Fruit fly (Drosophila melanogaster) S2 (cell line): ENCODE results near the gene sba.

Source experiments
- CG8478 ChIP-seq: fragments of >200 bp; optimal IDR thresholded peaks from 2 replicates; lab custom pipeline; 2018
- CTCF ChIP-seq, 2 experiments: fragments of >200 bp; optimal IDR thresholded peaks; 2 replicates each; lab custom pipeline; 2018

Gene sba

DNA sequence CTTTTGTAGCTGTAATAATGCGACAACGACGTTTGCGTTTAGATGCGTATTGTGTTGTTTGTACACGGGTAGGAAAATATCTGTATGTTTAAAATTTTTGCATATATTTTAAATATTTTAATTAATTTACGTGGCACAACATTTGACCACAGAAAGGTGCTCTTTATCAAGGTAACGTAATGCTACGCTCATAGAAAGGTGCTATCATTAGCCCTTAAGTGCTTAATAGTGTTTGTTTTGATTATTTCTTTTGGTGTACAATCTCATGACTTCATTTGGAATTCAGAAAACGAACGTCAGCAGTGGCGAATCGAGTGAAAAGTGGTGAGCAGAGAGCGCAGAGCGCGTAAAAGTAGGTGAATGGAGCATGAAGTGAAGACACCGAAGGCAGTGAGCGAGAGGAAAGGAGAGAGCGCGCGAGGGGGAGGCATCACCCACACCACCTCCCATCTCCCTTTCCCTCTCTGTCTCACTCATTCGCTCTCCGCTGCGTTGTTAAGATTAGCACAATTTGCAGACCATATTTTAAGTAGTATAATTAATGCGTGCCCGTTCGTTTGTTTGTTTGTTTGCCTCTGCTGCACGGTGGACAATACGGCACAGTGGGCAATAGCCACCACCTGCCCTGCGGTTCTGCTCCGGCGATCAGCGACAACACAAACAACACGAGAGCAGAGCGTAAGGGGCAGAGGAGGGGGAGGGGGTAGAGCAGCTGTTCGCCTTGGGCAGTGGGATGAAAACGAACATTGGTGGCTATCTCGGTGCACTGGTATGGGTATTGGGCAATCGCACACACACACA, 872 bp downstream of the sba start:
- no peak for TF ChIP-seq CTCF (optimal IDR thresholded peaks at IDR 0.05; lab: Kevin White, UChicago)
- TF ChIP-seq CG8478 (lab: Kevin White, UChicago): no peak

DNA sequence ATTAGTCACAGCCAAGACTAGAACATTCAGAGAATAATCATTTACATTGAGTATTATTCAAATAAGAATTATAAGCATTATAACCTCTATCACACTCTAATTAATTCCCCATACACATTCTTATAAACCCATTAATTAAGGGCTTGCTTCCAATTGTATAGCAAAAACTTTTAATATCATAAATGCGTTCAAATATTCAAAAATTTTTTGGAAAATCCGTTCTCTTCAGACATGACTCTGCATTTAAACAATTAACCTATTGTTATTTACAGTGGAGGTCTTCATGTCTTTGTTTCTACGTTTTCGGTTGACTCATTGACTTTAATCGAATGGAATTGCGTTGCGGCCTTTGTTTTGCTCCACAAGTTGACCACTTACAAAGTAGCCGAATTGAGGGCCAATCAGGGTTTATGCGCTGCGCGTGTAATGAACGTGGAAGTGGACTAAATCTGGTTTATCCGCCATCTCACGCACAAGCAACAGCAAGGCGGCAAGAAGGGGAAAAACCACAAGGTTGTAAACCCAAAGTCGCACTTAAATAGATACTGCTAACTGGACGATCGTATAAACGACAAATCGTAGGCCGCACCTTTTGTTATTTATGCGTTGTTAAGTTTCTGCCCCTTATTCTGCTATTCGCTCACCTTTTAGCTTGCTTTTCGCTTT, 1.8 kb downstream of the sba start:
- TF ChIP-seq CTCF (optimal IDR thresholded peaks at IDR 0.05; lab: Kevin White, UChicago): no peak
- TF ChIP-seq CG8478 (lab: Kevin White, UChicago): no peak

DNA sequence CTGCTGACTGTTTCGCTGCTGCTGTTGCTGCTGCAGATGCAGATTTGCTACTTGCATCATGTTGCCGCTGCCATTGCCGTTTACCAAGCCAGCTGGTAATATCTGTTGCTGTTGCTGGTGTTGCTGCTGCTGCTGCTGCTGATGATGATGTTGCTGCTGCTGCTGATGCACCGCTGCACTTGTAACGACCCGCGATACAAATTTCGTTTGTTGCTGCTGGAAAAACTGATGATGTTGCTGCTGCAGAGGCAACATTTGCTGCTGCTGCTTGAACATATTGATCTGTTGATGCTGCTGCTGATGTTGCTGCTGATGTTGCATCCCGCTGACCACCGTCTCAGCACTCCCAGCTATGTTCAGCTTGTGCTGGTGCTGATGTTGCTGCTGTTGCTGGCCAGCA, 2.4 kb downstream of the sba start:
- TF ChIP-seq CTCF (optimal IDR thresholded peaks at IDR 0.05; lab: Kevin White, UChicago): no peak
- no peak for TF ChIP-seq CG8478 (lab: Kevin White, UChicago)

DNA sequence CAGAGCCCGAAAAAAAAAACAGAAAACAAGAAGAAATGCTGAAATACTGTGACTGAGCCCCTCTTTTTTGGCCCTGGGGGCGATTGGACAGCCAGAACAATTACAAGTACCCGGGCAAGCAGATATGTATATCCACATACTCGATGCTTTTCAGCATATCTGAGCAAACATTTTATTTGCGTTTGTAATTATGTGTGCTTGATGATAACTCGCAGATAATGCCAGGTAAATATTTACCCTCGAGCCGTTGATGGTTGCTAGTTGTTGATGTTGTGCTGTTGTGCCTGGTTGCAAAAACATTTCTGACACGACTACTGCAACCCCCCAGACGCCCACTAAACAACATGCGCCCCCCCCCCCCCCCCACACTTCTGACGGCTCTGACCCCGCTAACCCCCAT, 3.4 kb downstream of the sba start:
- TF ChIP-seq CTCF (optimal IDR thresholded peaks at IDR 0.05; lab: Kevin White, UChicago) (no peak), CG8478 (lab: Kevin White, UChicago) (no peak)

DNA sequence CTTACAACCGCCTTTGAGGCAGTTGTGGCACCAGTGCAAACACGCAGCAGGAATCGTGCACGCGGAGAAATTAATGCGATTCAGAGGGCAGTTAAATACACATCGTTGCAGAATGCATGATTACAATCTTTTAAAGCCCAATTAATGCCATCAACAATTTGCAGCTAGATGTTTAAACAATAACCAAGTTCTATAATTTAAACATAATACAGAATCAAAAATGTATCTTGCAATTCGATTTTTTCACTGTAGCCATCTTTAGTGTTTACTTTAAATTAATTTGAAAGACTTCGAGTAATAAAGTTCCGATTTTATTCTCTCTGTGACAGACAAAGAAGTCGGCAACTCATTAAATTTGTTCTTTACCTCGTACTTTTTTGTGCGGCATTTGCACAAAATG, 6.8 kb downstream of the sba start:
- no peak for TF ChIP-seq CG8478 (lab: Kevin White, UChicago)
- TF ChIP-seq CTCF (optimal IDR thresholded peaks at IDR 0.05; lab: Kevin White, UChicago): no peak

DNA sequence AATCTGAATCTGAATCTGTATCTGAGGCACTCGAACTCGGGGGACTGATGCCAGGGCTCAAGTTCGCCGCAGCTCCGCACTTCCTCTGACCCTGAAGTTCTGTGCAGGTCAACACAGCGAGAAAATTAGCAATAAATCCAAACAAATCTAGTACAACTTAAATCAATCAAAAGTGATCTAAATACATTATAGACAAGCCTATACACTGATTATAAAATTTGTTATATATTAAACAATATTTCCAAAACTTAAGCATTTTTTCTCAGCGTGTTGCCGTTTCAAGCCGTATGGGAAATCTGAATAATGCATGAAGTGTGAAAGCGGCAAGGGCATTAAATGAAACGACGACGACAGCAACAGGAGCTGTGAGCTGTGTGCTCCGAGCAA, 7.7 kb downstream of the sba start:
- TF ChIP-seq CG8478 (lab: Kevin White, UChicago) (no peak), CTCF (optimal IDR thresholded peaks at IDR 0.05; lab: Kevin White, UChicago) (no peak)

DNA sequence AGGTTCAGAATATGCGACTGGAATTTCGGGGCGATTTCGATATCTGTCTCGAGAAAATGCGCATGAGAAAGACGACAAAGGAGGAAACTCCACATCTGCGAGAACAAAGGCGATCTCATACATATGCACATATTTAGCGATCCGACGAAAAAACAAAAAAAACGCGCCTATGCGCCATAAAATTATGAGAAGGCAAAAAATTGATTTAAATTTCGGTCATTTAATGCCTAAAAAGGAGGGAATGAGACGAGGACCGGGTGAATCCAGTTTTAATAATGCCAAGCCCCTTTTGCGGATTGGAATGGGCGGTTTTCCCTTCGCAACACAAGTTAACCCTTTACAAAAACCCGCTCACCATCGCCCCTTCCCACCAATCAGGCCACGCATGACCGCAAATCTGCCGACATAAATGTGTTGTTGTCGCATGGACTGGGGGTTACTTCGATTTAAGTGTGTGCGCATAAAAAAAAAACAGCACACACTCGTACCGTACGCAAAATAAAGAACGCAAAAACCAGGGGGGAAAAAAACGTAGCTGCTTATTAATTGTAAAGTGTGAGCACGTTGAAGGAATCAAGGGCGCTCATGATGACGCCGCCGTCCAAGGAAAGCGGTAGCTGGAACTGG, 8.2 kb downstream of the sba start:
- no peak for TF ChIP-seq CG8478 (lab: Kevin White, UChicago)
- TF ChIP-seq CTCF (optimal IDR thresholded peaks at IDR 0.05; lab: Kevin White, UChicago): no peak

DNA sequence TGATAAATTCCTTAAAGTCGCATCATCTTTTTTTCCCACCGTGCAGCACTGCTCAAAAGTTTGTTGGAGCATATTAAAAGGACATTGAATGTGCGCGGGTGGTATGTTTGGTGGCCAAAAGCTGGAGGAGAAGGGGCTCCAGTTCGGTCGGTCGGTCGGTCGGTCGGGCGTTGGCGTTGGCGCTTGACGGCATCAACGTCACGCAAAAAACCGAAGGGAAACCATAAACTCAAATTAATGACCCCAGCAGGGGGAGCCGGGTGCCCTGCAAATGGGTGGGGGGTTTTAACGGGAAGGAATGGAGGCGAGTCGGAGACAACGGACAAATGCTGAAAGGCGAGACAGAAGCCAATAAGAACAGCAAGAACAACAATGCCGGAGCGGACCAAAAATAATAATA, 10.4 kb downstream of the sba start:
- no peak for TF ChIP-seq CG8478 (lab: Kevin White, UChicago)
- TF ChIP-seq CTCF (optimal IDR thresholded peaks at IDR 0.05; lab: Kevin White, UChicago): no peak

DNA sequence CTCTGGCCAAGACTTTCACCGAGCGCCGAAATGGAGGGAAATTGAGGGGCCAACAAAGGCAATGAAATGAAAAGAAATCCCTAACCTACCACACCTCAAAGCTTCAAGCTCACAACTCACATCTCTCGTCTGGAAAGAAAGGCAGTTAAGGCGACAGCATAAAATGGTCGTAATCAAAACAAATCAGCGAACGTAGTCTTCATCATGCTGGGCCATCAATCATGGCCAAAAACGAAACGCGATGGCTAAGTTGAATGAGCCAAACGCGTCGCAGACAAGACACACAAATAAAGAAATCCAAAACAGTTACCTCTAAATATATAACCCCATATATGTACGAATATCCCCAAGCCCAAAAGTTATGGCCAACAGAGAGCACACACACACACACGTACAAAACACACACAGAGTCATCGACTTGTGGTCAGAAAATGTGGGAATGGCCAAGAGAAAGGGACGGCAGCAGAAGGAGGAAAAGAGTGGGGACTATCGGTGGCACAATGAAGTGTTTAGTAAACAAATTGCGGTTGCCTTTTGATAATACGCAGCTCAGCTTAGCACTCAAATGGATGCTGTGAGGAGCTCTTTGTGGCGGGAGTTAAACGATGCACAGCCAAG, 11.6 kb downstream of the sba start:
- no peak for TF ChIP-seq CTCF (optimal IDR thresholded peaks at IDR 0.05; lab: Kevin White, UChicago)
- TF ChIP-seq CG8478 (lab: Kevin White, UChicago): no peak

DNA sequence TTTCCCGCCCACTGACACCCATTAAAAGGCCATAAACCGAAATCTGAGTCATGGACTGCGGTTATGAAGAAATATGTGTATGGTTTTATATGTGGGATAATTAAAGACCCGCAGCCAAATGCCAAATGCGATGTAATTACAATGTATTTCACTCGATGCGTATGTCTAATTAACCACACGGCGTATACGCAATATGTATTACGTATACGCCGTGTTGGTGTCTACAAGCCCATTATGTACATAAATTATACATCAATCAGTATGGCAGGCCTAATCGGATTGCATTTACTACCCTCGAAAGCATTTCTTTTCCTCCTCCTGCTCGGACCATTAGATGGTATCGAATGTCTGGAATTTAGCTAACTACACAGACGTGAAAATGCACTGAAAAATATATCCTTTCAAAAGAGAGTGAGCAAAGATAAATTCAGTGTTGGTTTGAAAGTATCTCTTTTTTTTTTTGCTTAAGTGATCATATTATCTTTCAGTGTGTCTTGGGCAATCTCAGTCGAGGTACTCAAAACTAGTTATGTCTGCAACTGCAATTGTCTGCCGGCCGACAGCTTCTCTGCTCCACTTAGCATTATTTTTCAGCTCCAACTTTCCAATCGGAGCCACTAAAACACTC, 12.4 kb downstream of the sba start:
- TF ChIP-seq CG8478 (lab: Kevin White, UChicago): no peak
- no peak for TF ChIP-seq CTCF (optimal IDR thresholded peaks at IDR 0.05; lab: Kevin White, UChicago)

DNA sequence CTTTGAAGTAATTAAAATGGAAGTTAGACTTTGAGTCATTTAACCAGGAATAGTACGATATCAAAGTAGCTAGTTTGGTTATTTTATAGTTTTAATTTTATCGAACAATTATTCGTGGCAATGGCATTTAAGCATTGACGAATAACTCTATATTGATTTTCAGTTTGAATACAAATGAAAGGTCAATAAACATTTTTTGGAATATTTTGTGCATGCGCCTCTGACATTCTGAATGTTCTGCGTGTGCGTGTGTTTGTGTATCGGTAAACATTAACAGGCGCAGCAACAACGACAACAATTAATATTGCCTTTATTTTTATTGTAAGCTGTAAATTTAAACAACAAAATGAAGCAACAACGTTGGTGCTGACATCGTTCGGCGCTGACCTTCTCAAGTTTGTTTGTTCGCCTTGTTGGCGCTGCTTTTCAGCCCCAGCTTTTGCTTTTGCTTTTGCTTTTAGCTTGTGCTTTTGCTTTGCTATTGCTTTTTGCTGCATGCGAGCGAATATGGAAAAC, 13.4 kb downstream of the sba start:
- TF ChIP-seq CTCF (optimal IDR thresholded peaks at IDR 0.05; lab: Kevin White, UChicago) (no peak), CG8478 (lab: Kevin White, UChicago) (no peak)

DNA sequence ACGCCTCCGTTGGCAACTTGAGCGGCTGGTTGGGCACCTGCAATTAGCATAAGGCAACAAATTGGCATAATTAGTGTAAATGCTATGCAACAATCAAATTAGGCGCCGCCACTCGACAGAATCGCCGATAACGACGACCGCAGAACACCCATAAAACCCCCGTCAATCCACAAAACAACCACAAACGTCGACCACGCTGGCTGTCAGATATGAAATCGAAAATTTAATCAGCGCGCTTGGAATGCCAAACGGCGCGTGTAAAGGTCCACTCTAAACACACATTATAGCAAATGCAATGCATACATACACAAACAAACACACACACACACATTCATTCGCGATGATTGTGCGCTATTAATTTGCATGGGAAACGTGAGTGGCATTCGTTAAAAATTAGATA, 19.3 kb downstream of the sba start:
- TF ChIP-seq CG8478 (lab: Kevin White, UChicago) (no peak), CTCF (optimal IDR thresholded peaks at IDR 0.05; lab: Kevin White, UChicago) (no peak)

DNA sequence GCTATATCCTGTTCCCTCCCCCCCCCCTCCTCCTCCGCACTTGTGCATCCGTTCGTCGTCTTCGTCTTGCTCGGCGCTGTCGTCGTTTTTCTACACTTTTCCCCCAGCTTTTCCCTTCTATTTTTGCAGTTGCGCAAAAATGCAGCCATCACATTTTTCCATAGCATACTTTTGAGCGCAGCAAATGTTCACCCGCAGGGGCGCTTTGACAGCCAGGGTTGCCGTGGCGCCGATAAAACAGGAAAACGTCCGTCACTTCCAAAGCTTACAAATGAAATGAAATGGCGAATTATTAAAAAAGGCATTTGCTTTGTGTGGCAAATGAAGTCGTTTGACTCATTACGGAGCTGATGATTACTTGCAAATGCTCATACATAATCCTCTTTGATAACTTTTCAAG, 20.2 kb downstream of the sba start:
- TF ChIP-seq CTCF (optimal IDR thresholded peaks at IDR 0.05; lab: Kevin White, UChicago): peak; percentile 8 to 22
- TF ChIP-seq CG8478 (lab: Kevin White, UChicago): no peak

DNA sequence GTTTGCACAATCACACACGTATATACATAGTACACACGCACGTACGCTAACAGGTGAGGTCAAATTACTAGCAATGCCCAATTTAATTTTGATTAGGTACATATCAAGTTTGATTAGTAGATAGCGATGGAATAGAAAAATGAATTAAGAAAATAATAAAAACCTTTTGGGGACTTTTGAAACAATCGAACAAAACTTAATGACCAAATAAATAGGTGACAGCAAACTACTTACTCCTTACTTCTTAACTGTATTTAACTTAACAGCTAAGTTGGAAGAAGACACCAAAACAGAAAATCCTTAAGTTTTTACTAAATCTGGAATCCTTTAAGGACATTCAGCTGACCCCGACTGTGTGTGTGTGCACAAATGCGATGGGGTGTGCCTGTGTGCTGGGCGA, 20.7 kb downstream of the sba start:
- TF ChIP-seq CTCF (optimal IDR thresholded peaks at IDR 0.05; lab: Kevin White, UChicago) (no peak), CG8478 (lab: Kevin White, UChicago) (no peak)
